Worm (Caenorhabditis elegans) whole organism, early embryonic: ENCODE measurements around the gene fbxb-88.

Experiments used
- B0310.2 ChIP-seq: sonication (generic microtip); optimal IDR thresholded peaks from 2 replicates; lab custom pipeline; 2016; ENCODE audit warnings: mild to moderate bottlenecking, missing genetic modification characterization, missing compliant biosample characterization
- F13C5.2 ChIP-seq: sonication (generic microtip); optimal IDR thresholded peaks from 2 replicates; lab custom pipeline; 2017; ENCODE audit warnings: mild to moderate bottlenecking, missing genetic modification characterization, inconsistent platforms, missing compliant biosample characterization
- aly-1 ChIP-seq: sonication (generic microtip); optimal IDR thresholded peaks from 2 replicates; lab custom pipeline; 2016; ENCODE audit warnings: missing genetic modification characterization, missing compliant biosample characterization
- ama-1 ChIP-seq: fragments of 150-350 bp; optimal IDR thresholded peaks from 2 replicates; lab custom pipeline; 2014
- ceh-13 ChIP-seq: fragments of 200-800 bp; sonication (Bioruptor generic); optimal IDR thresholded peaks from 2 replicates; lab custom pipeline; 2018; ENCODE audit warnings: mild to moderate bottlenecking, missing genetic modification characterization, missing compliant biosample characterization
- ceh-36 ChIP-seq: sonication (generic microtip); optimal IDR thresholded peaks from 2 replicates; lab custom pipeline; 2016; ENCODE audit warnings: missing genetic modification characterization, inconsistent platforms, missing compliant biosample characterization
- ets-7 ChIP-seq: sonication (generic microtip); optimal IDR thresholded peaks from 2 replicates; lab custom pipeline; 2016; ENCODE audit warnings: missing genotype, missing genetic modification characterization, missing compliant biosample characterization
- flt-1 ChIP-seq: fragments of 200-800 bp; sonication (Bioruptor generic); IDR thresholded peaks from 2 replicates; pipeline ENCODE4 v1.3.6; 2022; ENCODE audit warnings: missing genetic modification characterization, missing compliant biosample characterization
- hmbx-1 ChIP-seq: sonication (generic microtip); optimal IDR thresholded peaks from 2 replicates; lab custom pipeline; 2016; ENCODE audit warnings: mild to moderate bottlenecking, missing genetic modification characterization, missing compliant biosample characterization
- hmg-4 ChIP-seq: fragments of 200-800 bp; sonication (Bioruptor generic); optimal IDR thresholded peaks from 2 replicates; lab custom pipeline; 2018; ENCODE audit warnings: mild to moderate bottlenecking, missing genetic modification characterization, missing compliant biosample characterization
- hnd-1 ChIP-seq: sonication (generic microtip); optimal IDR thresholded peaks from 2 replicates; lab custom pipeline; 2016; ENCODE audit warnings: missing genetic modification characterization, missing compliant biosample characterization
- pes-1 ChIP-seq: fragments of 200-800 bp; sonication (Bioruptor generic); IDR thresholded peaks from 2 replicates; pipeline ENCODE4 v1.3.6; 2022; ENCODE audit warnings: missing genetic modification reagents, missing genetic modification characterization, missing compliant biosample characterization
- scrt-1 ChIP-seq: fragments of 200-800 bp; sonication (Bioruptor generic); IDR thresholded peaks from 2 replicates; pipeline ENCODE4 v1.3.6; 2022; ENCODE audit warnings: missing genetic modification characterization, missing compliant biosample characterization
- sea-1 ChIP-seq: fragments of 200-800 bp; sonication (Bioruptor generic); conservative IDR thresholded peaks from 2 replicates; pipeline ENCODE4 v1.3.6; 2022; ENCODE audit warnings: missing genetic modification characterization, missing compliant biosample characterization
- tbx-11 ChIP-seq: fragments of 200-800 bp; sonication (Bioruptor generic); IDR thresholded peaks from 2 replicates; pipeline ENCODE4 v1.3.6; 2022; ENCODE audit warnings: missing genetic modification characterization, missing compliant biosample characterization
- tbx-37 ChIP-seq: fragments of 200-800 bp; sonication (Bioruptor generic); conservative IDR thresholded peaks from 2 replicates; pipeline ENCODE4 v1.3.6; 2022; ENCODE audit warnings: missing genetic modification reagents, missing genetic modification characterization, missing compliant biosample characterization
- tra-4 ChIP-seq: sonication (generic microtip); optimal IDR thresholded peaks from 2 replicates; lab custom pipeline; 2017; ENCODE audit warnings: missing genetic modification characterization, missing compliant biosample characterization

Gene fbxb-88

DNA sequence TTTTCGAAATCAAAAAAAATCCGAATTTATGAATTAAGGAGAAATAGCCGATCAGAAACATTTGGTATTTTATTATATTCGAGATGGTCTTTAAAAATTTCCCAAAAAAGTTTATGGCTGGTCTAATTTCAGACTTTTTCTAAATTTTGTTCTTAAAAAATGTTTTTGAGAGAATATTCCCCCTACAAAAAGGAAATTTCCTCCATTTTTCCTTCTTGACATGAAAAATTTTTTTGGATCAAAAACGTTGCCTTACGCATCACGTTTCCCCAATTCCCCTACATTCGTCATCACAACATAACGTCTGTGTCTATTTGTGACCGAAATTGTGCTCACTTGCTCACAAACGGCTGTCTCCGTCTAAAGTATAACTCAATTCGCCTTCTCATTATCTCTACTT, 34.4 kb downstream of the fbxb-88 start:
- TF ChIP-seq ceh-13 (GFP tag; lab: Kevin White, UChicago) (no peak), ets-7 (tag; lab: Kevin White, UChicago) (no peak), tbx-37 (no peak), sea-1 (no peak), aly-1 (tag; lab: Kevin White, UChicago) (no peak), tbx-11 (GFP tag; lab: Robert Waterston, UW) (no peak), pes-1 (no peak), scrt-1 (GFP tag; lab: Robert Waterston, UW) (no peak), F13C5.2 (no peak), flt-1 (GFP tag; lab: Robert Waterston, UW) (no peak), hmg-4 (no peak), ceh-36 (tag; lab: Kevin White, UChicago) (no peak), ama-1 (lab: Kevin White, UChicago) (no peak), hnd-1 (tag; lab: Kevin White, UChicago) (no peak), B0310.2 (tag; lab: Kevin White, UChicago) (no peak), tra-4 (tag; lab: Kevin White, UChicago) (no peak), hmbx-1 (tag; lab: Kevin White, UChicago) (no peak)

DNA sequence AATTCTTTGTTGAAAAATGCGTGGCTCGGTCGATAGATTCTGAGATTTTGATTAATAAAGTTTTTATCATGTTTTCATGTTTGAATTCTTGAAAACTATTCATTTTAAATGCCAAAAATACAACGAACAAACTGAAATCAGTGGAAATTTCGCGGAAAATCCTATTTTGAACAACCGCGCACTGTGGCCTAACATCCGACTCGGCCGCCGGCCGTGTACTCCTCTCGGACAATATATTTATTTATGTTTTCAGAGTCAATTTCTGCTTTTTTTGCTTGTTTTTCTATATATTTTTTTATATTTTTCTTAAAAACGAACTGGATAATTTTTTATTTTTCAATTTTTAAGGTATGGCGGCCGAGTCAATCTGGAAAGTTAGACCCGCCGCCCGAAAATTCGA, 36.4 kb downstream of the fbxb-88 start, which contains the start of gene F26G1.1:
TSS of gene F26G1.1 (plus strand) at position 347 of the 400 bp plus-strand sequence.
- peak; percentile 78 for TF ChIP-seq tbx-37
- peak; percentile 24 for TF ChIP-seq F13C5.2
- no peak for TF ChIP-seq tra-4 (tag; lab: Kevin White, UChicago)
- TF ChIP-seq hmg-4: peak; percentile 59

DNA sequence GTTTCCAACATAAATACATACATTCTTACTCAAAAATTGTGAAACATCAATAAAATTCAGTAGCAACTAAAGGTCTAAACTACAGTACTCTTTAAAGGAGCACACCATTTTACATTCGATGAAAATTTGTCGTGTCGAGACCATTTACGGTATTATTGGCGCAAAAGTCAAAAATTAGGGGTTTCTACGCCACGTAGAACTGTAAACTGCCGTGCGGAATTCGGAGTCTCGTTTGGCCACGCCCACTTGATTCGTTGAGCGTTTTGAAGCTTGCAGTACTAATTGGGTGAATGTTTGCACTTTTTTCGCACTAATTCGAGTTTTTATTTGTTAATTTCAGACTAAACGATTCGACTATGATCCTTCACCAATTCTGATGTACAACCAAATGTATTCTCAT, 37.0 kb downstream of the fbxb-88 start:
- no peak for TF ChIP-seq scrt-1 (GFP tag; lab: Robert Waterston, UW)
- no peak for TF ChIP-seq aly-1 (tag; lab: Kevin White, UChicago)
- no peak for TF ChIP-seq hmg-4
- no peak for TF ChIP-seq tbx-37
- TF ChIP-seq sea-1: no peak
- TF ChIP-seq F13C5.2: no peak
- TF ChIP-seq flt-1 (GFP tag; lab: Robert Waterston, UW): no peak
- TF ChIP-seq tra-4 (tag; lab: Kevin White, UChicago): no peak
- no peak for TF ChIP-seq ama-1 (lab: Kevin White, UChicago)
- no peak for TF ChIP-seq ets-7 (tag; lab: Kevin White, UChicago)

DNA sequence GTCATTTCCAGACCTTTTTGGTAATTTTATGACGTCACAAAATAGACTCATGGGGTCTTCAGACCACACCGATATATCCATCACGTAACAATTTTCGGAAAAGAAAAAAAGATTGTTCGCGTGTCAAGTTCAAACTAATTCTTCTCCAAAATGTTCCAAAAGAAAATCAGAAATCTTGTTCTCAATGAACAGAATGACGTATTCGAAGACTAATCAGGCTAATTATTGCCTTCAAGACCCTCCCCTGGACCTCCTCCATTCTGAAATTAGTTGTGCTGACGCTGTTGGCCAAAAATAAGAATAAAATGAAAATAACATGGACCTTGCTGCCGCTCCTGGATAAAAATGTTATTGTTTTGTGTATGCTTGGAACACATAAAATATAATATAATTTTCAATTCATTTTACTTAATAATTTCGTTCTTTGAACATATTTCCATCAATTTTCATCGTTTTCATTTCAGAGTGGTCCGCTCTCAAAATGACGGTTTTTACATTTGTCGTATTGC, 37.8 kb downstream of the fbxb-88 start, which contains the start of gene F26G1.15:
TSS of gene F26G1.15 (plus strand) at position 459 of the 509 bp plus-strand sequence.
- TF ChIP-seq ama-1 (lab: Kevin White, UChicago) (no peak), aly-1 (tag; lab: Kevin White, UChicago) (no peak), tra-4 (tag; lab: Kevin White, UChicago) (no peak), ceh-13 (GFP tag; lab: Kevin White, UChicago) (no peak), ceh-36 (tag; lab: Kevin White, UChicago) (no peak), hmbx-1 (tag; lab: Kevin White, UChicago) (no peak), scrt-1 (GFP tag; lab: Robert Waterston, UW) (no peak), sea-1 (no peak), F13C5.2 (no peak), hmg-4 (no peak), tbx-11 (GFP tag; lab: Robert Waterston, UW) (no peak), pes-1 (no peak), ets-7 (tag; lab: Kevin White, UChicago) (no peak), hnd-1 (tag; lab: Kevin White, UChicago) (no peak), tbx-37 (no peak), B0310.2 (tag; lab: Kevin White, UChicago) (no peak), flt-1 (GFP tag; lab: Robert Waterston, UW) (no peak)

DNA sequence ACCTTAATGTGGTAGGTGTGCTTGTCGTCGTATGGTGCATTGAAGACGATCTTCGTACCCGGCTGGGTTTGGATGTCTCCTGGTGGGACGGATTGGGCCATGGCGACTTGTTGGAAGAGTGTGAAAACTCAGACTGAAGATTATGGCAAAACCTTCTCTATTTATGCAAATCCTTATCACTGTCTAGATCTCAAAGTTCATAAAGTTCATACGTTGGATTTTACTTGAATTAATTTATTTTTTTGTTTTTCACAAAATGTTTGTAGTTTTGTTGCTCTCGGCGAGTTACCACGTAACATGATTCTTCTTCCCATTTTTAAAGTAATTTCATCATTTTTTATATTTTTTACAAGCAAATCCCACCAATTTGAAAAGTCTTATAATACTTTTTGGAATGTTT, 41.5 kb downstream of the fbxb-88 start, which contains the start of gene msp-3:
TSS of gene msp-3 (minus strand) at position 101 of the 400 bp plus-strand sequence.
- no peak for TF ChIP-seq hnd-1 (tag; lab: Kevin White, UChicago)
- no peak for TF ChIP-seq ama-1 (lab: Kevin White, UChicago)
- no peak for TF ChIP-seq hmbx-1 (tag; lab: Kevin White, UChicago)
- TF ChIP-seq hmg-4: no peak
- TF ChIP-seq tra-4 (tag; lab: Kevin White, UChicago): no peak
- no peak for TF ChIP-seq F13C5.2
- no peak for TF ChIP-seq pes-1
- TF ChIP-seq sea-1: no peak
- no peak for TF ChIP-seq scrt-1 (GFP tag; lab: Robert Waterston, UW)
- no peak for TF ChIP-seq ets-7 (tag; lab: Kevin White, UChicago)
- no peak for TF ChIP-seq tbx-11 (GFP tag; lab: Robert Waterston, UW)
- no peak for TF ChIP-seq ceh-13 (GFP tag; lab: Kevin White, UChicago)
- no peak for TF ChIP-seq B0310.2 (tag; lab: Kevin White, UChicago)
- no peak for TF ChIP-seq aly-1 (tag; lab: Kevin White, UChicago)
- TF ChIP-seq flt-1 (GFP tag; lab: Robert Waterston, UW): no peak
- TF ChIP-seq tbx-37: no peak

DNA sequence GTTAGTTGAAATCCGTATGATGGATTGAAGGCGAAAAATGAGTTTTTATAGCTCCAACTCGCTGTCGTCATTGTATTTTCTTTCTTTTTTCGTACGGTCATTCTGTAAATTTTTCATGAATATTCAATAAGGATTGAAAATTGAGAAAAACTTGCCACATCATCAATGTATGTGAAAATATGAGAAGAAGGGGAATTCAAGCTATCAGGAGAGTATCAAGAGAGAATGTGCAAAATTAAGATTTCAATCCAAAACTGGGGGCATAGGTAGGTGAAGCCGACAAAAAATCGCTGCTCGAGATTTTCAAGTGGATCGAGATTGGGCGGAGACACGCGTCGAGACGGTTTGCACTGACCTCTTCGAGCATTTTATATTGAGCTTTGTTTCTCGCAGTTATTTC, 43.2 kb downstream of the fbxb-88 start, which contains the start of gene nep-12:
TSS of gene nep-12 (minus strand) at position 101 of the 400 bp plus-strand sequence.
- TF ChIP-seq flt-1 (GFP tag; lab: Robert Waterston, UW) (no peak), tbx-37 (no peak), hmbx-1 (tag; lab: Kevin White, UChicago) (no peak), hmg-4 (no peak), ama-1 (lab: Kevin White, UChicago) (no peak), ets-7 (tag; lab: Kevin White, UChicago) (no peak), hnd-1 (tag; lab: Kevin White, UChicago) (no peak), ceh-36 (tag; lab: Kevin White, UChicago) (no peak), aly-1 (tag; lab: Kevin White, UChicago) (no peak), B0310.2 (tag; lab: Kevin White, UChicago) (no peak), tbx-11 (GFP tag; lab: Robert Waterston, UW) (no peak), ceh-13 (GFP tag; lab: Kevin White, UChicago) (no peak), pes-1 (no peak), F13C5.2 (no peak), sea-1 (no peak), tra-4 (tag; lab: Kevin White, UChicago) (no peak), scrt-1 (GFP tag; lab: Robert Waterston, UW) (no peak)

DNA sequence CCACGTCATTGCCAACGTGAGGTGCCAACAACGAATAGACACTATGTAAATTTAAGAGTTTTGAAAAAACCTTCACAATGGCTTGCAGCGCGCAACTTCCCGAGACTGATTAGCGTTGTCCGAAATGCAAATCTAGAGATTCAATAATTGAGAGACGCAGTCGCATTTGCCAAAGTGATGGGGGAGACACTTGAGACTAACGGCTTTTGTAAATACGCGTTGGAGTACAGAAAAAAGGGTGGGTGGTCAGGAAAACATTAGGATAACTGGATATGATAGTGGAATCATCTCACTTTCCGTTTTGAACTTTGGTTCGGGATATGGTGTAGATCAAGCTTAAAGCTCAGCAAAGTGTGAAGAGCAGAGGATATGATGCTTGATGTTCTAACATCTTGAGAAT, 47.9 kb downstream of the fbxb-88 start:
- TF ChIP-seq hnd-1 (tag; lab: Kevin White, UChicago): no peak
- TF ChIP-seq sea-1: no peak
- no peak for TF ChIP-seq flt-1 (GFP tag; lab: Robert Waterston, UW)
